Fruit fly (Drosophila melanogaster) whole organism, pupa: ENCODE data around the gene yip7.

Source experiments
- CG10348 ChIP-seq: fragments of 200-800 bp; sonication (Bioruptor generic); IDR thresholded peaks from 2 replicates; pipeline ENCODE4 v1.3.6; 2022; ENCODE audit warnings: missing biosample characterization, missing genetic modification characterization
- CG12605 ChIP-seq: fragments of 200-800 bp; sonication (Bioruptor generic); IDR thresholded peaks from 2 replicates; pipeline ENCODE4 v1.3.6; 2022; ENCODE audit warnings: missing biosample characterization, missing genetic modification characterization
- CG13204 ChIP-seq: fragments of 200-800 bp; sonication (Bioruptor generic); optimal IDR thresholded peaks from 2 replicates; lab custom pipeline; 2018; ENCODE audit warnings: missing biosample characterization, mild to moderate bottlenecking, missing genetic modification characterization, moderate library complexity
- CG14655 ChIP-seq: fragments of 200-800 bp; sonication (Bioruptor generic); optimal IDR thresholded peaks from 3 replicates; lab custom pipeline; 2017; ENCODE audit warnings: mild to moderate bottlenecking, missing biosample characterization, missing genetic modification reagents, missing genetic modification characterization
- CG15710 ChIP-seq: fragments of 200-800 bp; sonication (Bioruptor generic); optimal IDR thresholded peaks from 2 replicates; lab custom pipeline; 2018; ENCODE audit warnings: missing biosample characterization, mild to moderate bottlenecking, missing genetic modification characterization, moderate library complexity
- CG34367 ChIP-seq: fragments of 200-800 bp; sonication (Bioruptor generic); optimal IDR thresholded peaks from 2 replicates; lab custom pipeline; 2018; ENCODE audit warnings: missing biosample characterization, mild to moderate bottlenecking, missing genetic modification characterization
- CG9948 ChIP-seq: fragments of 200-800 bp; sonication (Bioruptor generic); optimal IDR thresholded peaks from 2 replicates; lab custom pipeline; 2018; ENCODE audit warnings: missing biosample characterization, mild to moderate bottlenecking, missing genetic modification characterization, moderate library complexity
- D1 ChIP-seq: fragments of 200-800 bp; sonication (Bioruptor generic); optimal IDR thresholded peaks from 2 replicates; lab custom pipeline; 2018; ENCODE audit warnings: missing biosample characterization, mild to moderate bottlenecking, missing genetic modification characterization, moderate library complexity
- EcR ChIP-seq: fragments of 200-800 bp; sonication (Bioruptor generic); optimal IDR thresholded peaks from 3 replicates; lab custom pipeline; 2019; ENCODE audit warnings: missing biosample characterization, missing genetic modification characterization, mild to moderate bottlenecking, moderate library complexity, missing genetic modification reagents
- Ets98B ChIP-seq: fragments of 200-800 bp; sonication (Bioruptor generic); IDR thresholded peaks from 2 replicates; pipeline ENCODE4 v1.3.6; 2022; ENCODE audit warnings: missing biosample characterization, missing genetic modification characterization
- Pif1A ChIP-seq: fragments of 200-800 bp; sonication (Bioruptor generic); optimal IDR thresholded peaks from 3 replicates; lab custom pipeline; 2016; ENCODE audit warnings: missing biosample characterization, missing genetic modification characterization
- Snoo ChIP-seq: fragments of 200-800 bp; sonication (Bioruptor generic); optimal IDR thresholded peaks from 3 replicates; lab custom pipeline; 2017; ENCODE audit warnings: missing biosample characterization, mild to moderate bottlenecking, missing genetic modification characterization, inconsistent platforms
- fd96Ca ChIP-seq: fragments of 200-800 bp; sonication (Bioruptor generic); IDR thresholded peaks from 3 replicates; pipeline ENCODE4 v1.3.6; 2022; ENCODE audit warnings: missing biosample characterization, missing genetic modification characterization
- rn ChIP-seq: fragments of 200-800 bp; sonication (Bioruptor generic); IDR thresholded peaks from 2 replicates; pipeline ENCODE4 v1.3.6; 2022; ENCODE audit warnings: missing biosample characterization, missing genetic modification characterization

- TF ChIP-seq rn (GFP tag; lab: Robert Waterston, UW) (no peak), D1 (tag; lab: Kevin White, UChicago) (no peak), Snoo (tag; lab: Kevin White, UChicago) (no peak), CG34367 (tag; lab: Kevin White, UChicago) (no peak), CG14655 (GFP tag; lab: Kevin White, UChicago) (no peak), CG13204 (GFP tag; lab: Kevin White, UChicago) (no peak), EcR (GFP tag; lab: Kevin White, UChicago) (no peak), Ets98B (no peak), CG10348 (GFP tag; lab: Robert Waterston, UW) (no peak), CG15710 (no peak), fd96Ca (GFP tag; lab: Robert Waterston, UW) (no peak), Pif1A (GFP tag; lab: Kevin White, UChicago) (no peak), CG12605 (GFP tag; lab: Robert Waterston, UW) (no peak), CG9948 (tag; lab: Kevin White, UChicago) (no peak)
Observed at dm6 chr3L:5993701-5994499, 41.1 kb upstream of the yip7 start.
